Worm (Caenorhabditis elegans) whole organism, L4 larva: ENCODE data around the gene C08E8.6.

Experiments used
- D1046.2 ChIP-seq: fragments of 200-800 bp; sonication (Bioruptor generic); IDR thresholded peaks from 2 replicates; pipeline ENCODE4 v1.3.6; 2022; ENCODE audit warnings: missing genetic modification characterization, missing compliant biosample characterization
- F10B5.3 ChIP-seq: sonication (generic microtip); optimal IDR thresholded peaks from 2 replicates; lab custom pipeline; 2016; ENCODE audit warnings: mild to moderate bottlenecking, missing genetic modification characterization, missing compliant biosample characterization
- F37D6.2 ChIP-seq: sonication (generic microtip); optimal IDR thresholded peaks from 2 replicates; lab custom pipeline; 2016; ENCODE audit warnings: mild to moderate bottlenecking, missing genetic modification characterization, missing compliant biosample characterization
- F49E8.2 ChIP-seq: sonication (generic microtip); optimal IDR thresholded peaks from 2 replicates; lab custom pipeline; 2016; ENCODE audit warnings: missing compliant biosample characterization, mild to moderate bottlenecking, missing genetic modification characterization, borderline replicate concordance
- Y48G9A.11 ChIP-seq: fragments of 200-800 bp; sonication (Bioruptor generic); IDR thresholded peaks from 2 replicates; pipeline ENCODE4 v1.3.6; 2022; ENCODE audit warnings: missing genetic modification reagents, missing genetic modification characterization, missing compliant biosample characterization
- Y5F2A.4 ChIP-seq: fragments of 200-800 bp; sonication (Bioruptor generic); optimal IDR thresholded peaks from 2 replicates; lab custom pipeline; 2018; ENCODE audit warnings: mild to moderate bottlenecking, missing genetic modification characterization, missing compliant biosample characterization
- Y75B8A.6 ChIP-seq: fragments of 200-800 bp; sonication (Bioruptor generic); IDR thresholded peaks from 2 replicates; pipeline ENCODE4 v1.3.6; 2022; ENCODE audit warnings: missing genetic modification reagents, missing genetic modification characterization, missing compliant biosample characterization
- ZK337.2 ChIP-seq: fragments of 200-800 bp; sonication (Bioruptor generic); IDR thresholded peaks from 2 replicates; pipeline ENCODE4 v1.3.6; 2022; ENCODE audit warnings: missing genetic modification reagents, missing genetic modification characterization, missing compliant biosample characterization
- aha-1 ChIP-seq: fragments of 150-350 bp; peaks from one replicate; lab custom pipeline; 2014; ENCODE audit warnings: missing biosample characterization, missing genetic modification characterization
- aly-2 ChIP-seq: sonication (generic microtip); optimal IDR thresholded peaks from 2 replicates; lab custom pipeline; 2018; ENCODE audit warnings: missing biosample characterization, missing genetic modification characterization
- attf-4 ChIP-seq: sonication (generic microtip); optimal IDR thresholded peaks from 3 replicates; lab custom pipeline; 2017; ENCODE audit warnings: missing biosample characterization, missing genetic modification characterization
- ceh-28 ChIP-seq: fragments of 150-350 bp; optimal IDR thresholded peaks from 2 replicates; lab custom pipeline; 2014; ENCODE audit warnings: missing biosample characterization, missing genetic modification reagents, missing genetic modification characterization
- ceh-32 ChIP-seq: sonication (generic microtip); optimal IDR thresholded peaks from 2 replicates; lab custom pipeline; 2016; ENCODE audit warnings: mild to moderate bottlenecking, missing genetic modification characterization, missing compliant biosample characterization; ENCODE audit not compliant: poor library complexity
- ceh-82 ChIP-seq: sonication (generic microtip); optimal IDR thresholded peaks from 2 replicates; lab custom pipeline; 2017; ENCODE audit warnings: missing biosample characterization, missing genetic modification characterization
- ces-1 ChIP-seq: fragments of 150-350 bp; sonication (generic microtip); optimal IDR thresholded peaks from 4 replicates; lab custom pipeline; 2014; ENCODE audit warnings: missing biosample characterization, missing genetic modification reagents, missing genetic modification characterization
- ctbp-1 ChIP-seq: fragments of 200-800 bp; sonication (Bioruptor generic); IDR thresholded peaks from 2 replicates; pipeline ENCODE4 v1.3.6; 2022; ENCODE audit warnings: missing genetic modification reagents, missing genetic modification characterization, missing compliant biosample characterization
- daf-16 ChIP-seq, 3 experiments: sonication (generic microtip); optimal IDR thresholded peaks; 2 replicates each; lab custom pipeline; 2016 to 2017; ENCODE audit warnings: missing genetic modification characterization in 3 of 3, missing genetic modification reagents in 3 of 3, mild to moderate bottlenecking in 2 of 3, missing compliant biosample characterization in 2 of 3, missing biosample characterization in 1 of 3, moderate library complexity in 1 of 3
- daf-8 ChIP-seq: fragments of 200-800 bp; sonication (Bioruptor generic); IDR thresholded peaks from 2 replicates; pipeline ENCODE4 v1.3.6; 2022; ENCODE audit warnings: missing genetic modification characterization, missing compliant biosample characterization
- dmd-8 ChIP-seq: fragments of 200-800 bp; sonication (Bioruptor generic); IDR thresholded peaks from 2 replicates; pipeline ENCODE4 v1.3.6; 2022; ENCODE audit warnings: missing genetic modification characterization, missing compliant biosample characterization
- dpl-1 ChIP-seq: fragments of 150-350 bp; optimal IDR thresholded peaks from 2 replicates; lab custom pipeline; 2014; ENCODE audit warnings: missing biosample characterization, missing genetic modification reagents, missing genetic modification characterization
- dve-1 ChIP-seq: sonication (generic microtip); optimal IDR thresholded peaks from 2 replicates; lab custom pipeline; 2017; ENCODE audit warnings: antibody characterized with exemption, mild to moderate bottlenecking, missing genetic modification characterization, missing compliant biosample characterization; ENCODE audit not compliant: insufficient read depth
- egl-27 ChIP-seq: sonication (generic microtip); optimal IDR thresholded peaks from 3 replicates; lab custom pipeline; 2017; ENCODE audit warnings: missing biosample characterization, missing genetic modification reagents, missing genetic modification characterization
- fos-1 ChIP-seq: fragments of 150-350 bp; optimal IDR thresholded peaks from 2 replicates; lab custom pipeline; 2014; ENCODE audit warnings: missing biosample characterization, missing genetic modification characterization
- gei-8 ChIP-seq: fragments of 200-800 bp; sonication (Bioruptor generic); optimal IDR thresholded peaks from 2 replicates; lab custom pipeline; 2018; ENCODE audit warnings: mild to moderate bottlenecking, missing genetic modification characterization, missing compliant biosample characterization
- hlh-30 ChIP-seq: sonication (generic microtip); optimal IDR thresholded peaks from 2 replicates; lab custom pipeline; 2017; ENCODE audit warnings: antibody characterized with exemption, mild to moderate bottlenecking, missing genetic modification characterization, missing compliant biosample characterization; ENCODE audit not compliant: insufficient read depth
- hmg-1.1 ChIP-seq: fragments of 200-800 bp; sonication (Bioruptor generic); IDR thresholded peaks from 2 replicates; pipeline ENCODE4 v1.3.6; 2022; ENCODE audit warnings: missing genetic modification reagents, missing genetic modification characterization, missing compliant biosample characterization
- lim-7 ChIP-seq: fragments of 200-800 bp; sonication (Bioruptor generic); IDR thresholded peaks from 2 replicates; pipeline ENCODE4 v1.3.6; 2022; ENCODE audit warnings: missing genetic modification characterization, missing compliant biosample characterization
- lin-39 ChIP-seq: fragments of 150-350 bp; optimal IDR thresholded peaks from 2 replicates; lab custom pipeline; 2014; ENCODE audit warnings: missing biosample characterization, missing genetic modification reagents, missing genetic modification characterization
- madf-5 ChIP-seq, 2 experiments: fragments of 200-800 bp; sonication (Bioruptor generic); IDR thresholded peaks; 2 replicates each; pipeline ENCODE4 v1.3.6; 2022; ENCODE audit warnings: missing compliant biosample characterization in 2 of 2, missing genetic modification characterization in 2 of 2
- mdt-29 ChIP-seq: fragments of 200-800 bp; sonication (Bioruptor generic); IDR thresholded peaks from 2 replicates; pipeline ENCODE4 v1.3.6; 2022; ENCODE audit warnings: missing genetic modification reagents, missing genetic modification characterization, missing compliant biosample characterization
- mxl-2 ChIP-seq: fragments of 200-800 bp; sonication (Bioruptor generic); conservative IDR thresholded peaks from 2 replicates; pipeline ENCODE4 v1.3.6; 2022; ENCODE audit warnings: missing genetic modification reagents, missing genetic modification characterization, missing compliant biosample characterization
- mxl-3 ChIP-seq: fragments of 200-800 bp; sonication (Bioruptor generic); optimal IDR thresholded peaks from 2 replicates; lab custom pipeline; 2018; ENCODE audit warnings: mild to moderate bottlenecking, missing genetic modification characterization, missing compliant biosample characterization
- nhr-11 ChIP-seq: fragments of 150-350 bp; optimal IDR thresholded peaks from 2 replicates; lab custom pipeline; 2014; ENCODE audit warnings: missing biosample characterization, missing genetic modification characterization
- nhr-42 ChIP-seq: fragments of 200-800 bp; sonication (Bioruptor generic); IDR thresholded peaks from 2 replicates; pipeline ENCODE4 v1.3.6; 2022; ENCODE audit warnings: missing genetic modification characterization, missing compliant biosample characterization
- nhr-76 ChIP-seq: fragments of 150-350 bp; optimal IDR thresholded peaks from 2 replicates; lab custom pipeline; 2014; ENCODE audit warnings: missing biosample characterization, missing genetic modification characterization
- nhr-77 ChIP-seq: fragments of 150-350 bp; optimal IDR thresholded peaks from 2 replicates; lab custom pipeline; 2014; ENCODE audit warnings: missing biosample characterization, missing genetic modification characterization
- php-3 ChIP-seq: fragments of 200-800 bp; sonication (Bioruptor generic); IDR thresholded peaks from 2 replicates; pipeline ENCODE4 v1.3.6; 2022; ENCODE audit warnings: missing genetic modification reagents, missing genetic modification characterization, missing compliant biosample characterization
- pqm-1 ChIP-seq: sonication (generic microtip); optimal IDR thresholded peaks from 2 replicates; lab custom pipeline; 2017; ENCODE audit warnings: missing biosample characterization, missing genetic modification characterization
- sdz-12 ChIP-seq: fragments of 200-800 bp; sonication (Bioruptor generic); optimal IDR thresholded peaks from 2 replicates; lab custom pipeline; 2018; ENCODE audit warnings: mild to moderate bottlenecking, missing genetic modification characterization, missing compliant biosample characterization
- set-16 ChIP-seq: fragments of 200-800 bp; sonication (Bioruptor generic); IDR thresholded peaks from 2 replicates; pipeline ENCODE4 v1.3.6; 2022; ENCODE audit warnings: missing genetic modification reagents, missing genetic modification characterization, missing compliant biosample characterization
- skn-1 ChIP-seq: fragments of 150-350 bp; optimal IDR thresholded peaks from 2 replicates; lab custom pipeline; 2014; ENCODE audit warnings: missing biosample characterization, missing genetic modification characterization
- spr-3 ChIP-seq: fragments of 200-800 bp; sonication (Bioruptor generic); optimal IDR thresholded peaks from 2 replicates; lab custom pipeline; 2018; ENCODE audit warnings: mild to moderate bottlenecking, missing genetic modification characterization, missing compliant biosample characterization
- unc-130 ChIP-seq: sonication (generic microtip); optimal IDR thresholded peaks from 2 replicates; lab custom pipeline; 2016; ENCODE audit warnings: missing genetic modification reagents, missing genetic modification characterization, missing compliant biosample characterization
- unc-39 ChIP-seq: sonication (generic microtip); optimal IDR thresholded peaks from 2 replicates; lab custom pipeline; 2017; ENCODE audit warnings: missing biosample characterization, missing genetic modification characterization
- vab-7 ChIP-seq: fragments of 200-800 bp; sonication (Bioruptor generic); IDR thresholded peaks from 2 replicates; pipeline ENCODE4 v1.3.6; 2022; ENCODE audit warnings: missing genetic modification reagents, missing genetic modification characterization, missing compliant biosample characterization
- zfp-3 ChIP-seq: fragments of 200-800 bp; sonication (Bioruptor generic); conservative IDR thresholded peaks from 2 replicates; pipeline ENCODE4 v1.3.6; 2022; ENCODE audit warnings: missing genetic modification reagents, missing genetic modification characterization, missing compliant biosample characterization

C08E8.6 gene

ce11 chrV:18378819-18379218 is 10.6 kb upstream of the C08E8.6 start, which contains the start of gene Y51A2B.8:
Y51A2B.8 (plus strand) TSS chrV:18379119.
- no peak for TF ChIP-seq daf-8 (GFP tag; lab: Robert Waterston, UW)
- TF ChIP-seq F10B5.3 (tag; lab: Kevin White, UChicago): no peak
- TF ChIP-seq lin-39: no peak
- no peak for TF ChIP-seq nhr-76 (tag; lab: Kevin White, UChicago)
- no peak for TF ChIP-seq F37D6.2
- TF ChIP-seq ctbp-1: no peak
- TF ChIP-seq zfp-3 (GFP tag; lab: Robert Waterston, UW): no peak
- TF ChIP-seq, all 104 proteins: peak for 0

- TF ChIP-seq dmd-8: no peak
- TF ChIP-seq unc-39 (tag; lab: Kevin White, UChicago): no peak
- TF ChIP-seq attf-4 (tag; lab: Kevin White, UChicago): no peak
- TF ChIP-seq ceh-82 (tag; lab: Kevin White, UChicago): no peak
- no peak for TF ChIP-seq php-3 (GFP tag; lab: Robert Waterston, UW)
- peak; percentile 78 for TF ChIP-seq ceh-28 (tag; lab: Kevin White, UChicago)
- TF ChIP-seq sdz-12 (GFP tag; lab: Kevin White, UChicago): no peak
- no peak for TF ChIP-seq dve-1
- TF ChIP-seq mxl-3 (GFP tag; lab: Kevin White, UChicago): no peak
Observed at ce11 chrV:18375551-18375950, 7.3 kb upstream of the C08E8.6 start.

ce11 chrV:18374194-18374593 is 6.0 kb upstream of the C08E8.6 start, which contains the start of gene Y51A2B.2:
Y51A2B.2 (plus strand) TSS chrV:18374494.
- TF ChIP-seq mxl-3 (GFP tag; lab: Kevin White, UChicago) (no peak), gei-8 (GFP tag; lab: Kevin White, UChicago) (no peak), aha-1 (tag; lab: Kevin White, UChicago) (no peak), dmd-8 (no peak), F49E8.2 (tag; lab: Kevin White, UChicago) (no peak), D1046.2 (no peak), Y48G9A.11 (no peak), ceh-32 (no peak), spr-3 (GFP tag; lab: Kevin White, UChicago) (no peak), ces-1 (GFP tag; lab: Kevin White, UChicago) (no peak), Y75B8A.6 (GFP tag; lab: Robert Waterston, UW) (no peak), mxl-2 (GFP tag; lab: Robert Waterston, UW) (no peak), aly-2 (tag; lab: Kevin White, UChicago) (no peak)

- TF ChIP-seq lim-7 (GFP tag; lab: Robert Waterston, UW): no peak
- TF ChIP-seq hlh-30 (tag; lab: Kevin White, UChicago): peak; percentile 35
- no peak for TF ChIP-seq skn-1 (tag; lab: Kevin White, UChicago)
- TF ChIP-seq unc-39 (tag; lab: Kevin White, UChicago): no peak
- no peak for TF ChIP-seq ZK337.2 (GFP tag; lab: Robert Waterston, UW)
- no peak for TF ChIP-seq dpl-1
- TF ChIP-seq daf-16 (GFP tag; optimal IDR thresholded peaks at IDR 0.05; lab: Kevin White, UChicago): no peak
- peak; percentile 100 for TF ChIP-seq daf-16 (tag; optimal IDR thresholded peaks at IDR 0.05; lab: Kevin White, UChicago)
- no peak for TF ChIP-seq Y5F2A.4 (GFP tag; lab: Kevin White, UChicago)
- TF ChIP-seq unc-130: no peak
- peak; percentile 6 for TF ChIP-seq nhr-77 (tag; lab: Kevin White, UChicago)
- TF ChIP-seq D1046.2: no peak
- TF ChIP-seq vab-7: no peak
- TF ChIP-seq php-3 (GFP tag; lab: Robert Waterston, UW): peak; percentile 64; the same call in 1 of the 2 replicates
- TF ChIP-seq aha-1 (tag; lab: Kevin White, UChicago): no peak
- no peak for TF ChIP-seq nhr-11
- no peak for TF ChIP-seq set-16 (GFP tag; lab: Robert Waterston, UW)
- no peak for TF ChIP-seq mdt-29
- TF ChIP-seq nhr-42 (GFP tag; lab: Robert Waterston, UW): no peak
- no peak for TF ChIP-seq F37D6.2
- no peak for TF ChIP-seq dmd-8
- TF ChIP-seq madf-5 (GFP tag; IDR thresholded peaks at IDR 0.05; lab: Robert Waterston, UW): no peak
- TF ChIP-seq pqm-1 (tag; lab: Kevin White, UChicago): peak; percentile 61
- no peak for TF ChIP-seq hmg-1.1 (GFP tag; lab: Robert Waterston, UW)
- TF ChIP-seq fos-1 (tag; lab: Kevin White, UChicago): no peak
- no peak for TF ChIP-seq egl-27
- TF ChIP-seq dve-1: peak; percentile 72
Observed at ce11 chrV:18371579-18371978, 3.4 kb upstream of the C08E8.6 start, which contains the start of gene C08E8.4. C08E8.4 (plus strand) TSS chrV:18371846.
